Fruit fly (Drosophila melanogaster): ENCODE results near the gene CG3764.

CG3764 gene

DNA sequence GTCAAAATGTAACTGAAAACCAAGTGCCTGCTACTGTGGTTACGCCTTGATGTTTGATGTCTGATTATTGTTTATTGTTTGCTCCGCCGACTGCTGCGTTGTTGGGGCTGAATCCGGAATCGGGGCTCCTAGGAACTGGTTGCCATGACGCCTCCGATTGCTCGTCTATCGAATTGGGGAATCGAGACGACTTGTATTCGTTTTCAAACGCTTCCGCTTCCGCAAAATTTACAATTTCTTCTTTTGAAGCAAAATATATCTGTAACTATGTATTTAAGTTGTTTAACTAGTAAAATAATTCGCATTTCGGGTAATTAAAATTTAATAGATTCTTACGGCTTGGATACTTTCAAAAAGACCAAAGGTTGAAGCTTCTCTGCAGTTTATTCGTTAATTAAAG, 10.4 kb upstream of the CG3764 start, which contains the start of gene CG6652:
Gene CG6652 (minus strand): TSS at position 101 of the 400 bp plus-strand sequence.
- TF ChIP-seq CG11617 (GFP tag; optimal IDR thresholded peaks at IDR 0.05) (no peak), CG12768 (GFP tag; optimal IDR thresholded peaks at IDR 0.05) (no peak), Hr96 (GFP tag; optimal IDR thresholded peaks at IDR 0.05) (no peak), Crg-1 (GFP tag; optimal IDR thresholded peaks at IDR 0.05) (no peak), Mnt (GFP tag; optimal IDR thresholded peaks at IDR 0.05) (no peak), CG33017 (tag; optimal IDR thresholded peaks at IDR 0.05) (no peak), cic (GFP tag; optimal IDR thresholded peaks at IDR 0.05) (no peak), tj (GFP tag; optimal IDR thresholded peaks at IDR 0.05) (no peak), bab1 (GFP tag; optimal IDR thresholded peaks at IDR 0.05) (no peak), cnc (optimal IDR thresholded peaks at IDR 0.05) (no peak), CG1620 (GFP tag; optimal IDR thresholded peaks at IDR 0.05) (no peak), toe (GFP tag; optimal IDR thresholded peaks at IDR 0.05) (no peak), pad (GFP tag; optimal IDR thresholded peaks at IDR 0.05) (no peak), kay (GFP tag; ENCODE audit: borderline replicate concordance) (no peak), CG5204 (GFP tag; optimal IDR thresholded peaks at IDR 0.05) (no peak), CG7101 (tag; optimal IDR thresholded peaks at IDR 0.05) (no peak), CG14711 (tag; optimal IDR thresholded peaks at IDR 0.05) (no peak), CG7045 (GFP tag; optimal IDR thresholded peaks at IDR 0.05) (no peak)

DNA sequence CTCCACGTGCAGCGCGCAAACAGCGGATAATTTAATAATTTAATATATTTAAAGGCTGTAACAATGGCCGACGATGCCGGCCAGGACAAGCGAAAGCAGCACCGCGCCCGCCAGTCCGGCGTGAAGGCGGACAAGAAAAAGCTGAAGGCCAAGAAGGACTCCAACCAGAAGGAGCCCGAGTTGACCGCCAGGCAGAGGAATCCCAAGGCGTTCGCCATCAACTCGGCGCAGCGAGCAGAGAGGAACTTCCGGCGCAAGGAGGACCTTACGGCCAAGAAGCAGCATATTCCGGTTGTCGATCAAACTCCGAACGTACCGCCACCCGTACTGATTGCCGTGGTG, 4.2 kb upstream of the CG3764 start:
- TF ChIP-seq CG7101 (tag; optimal IDR thresholded peaks at IDR 0.05) (no peak), Crg-1 (GFP tag; optimal IDR thresholded peaks at IDR 0.05) (no peak), cnc (optimal IDR thresholded peaks at IDR 0.05) (no peak), CG11617 (GFP tag; optimal IDR thresholded peaks at IDR 0.05) (no peak), cic (GFP tag; optimal IDR thresholded peaks at IDR 0.05) (no peak), toe (GFP tag; optimal IDR thresholded peaks at IDR 0.05) (no peak), CG7045 (GFP tag; optimal IDR thresholded peaks at IDR 0.05) (no peak), kay (GFP tag; ENCODE audit: borderline replicate concordance) (no peak), ovo (GFP tag; optimal IDR thresholded peaks at IDR 0.05) (no peak), Clk (GFP tag; optimal IDR thresholded peaks at IDR 0.05) (no peak), pad (GFP tag; optimal IDR thresholded peaks at IDR 0.05) (no peak), CG14711 (tag; optimal IDR thresholded peaks at IDR 0.05) (no peak), tj (GFP tag; optimal IDR thresholded peaks at IDR 0.05) (no peak), Hr96 (GFP tag; optimal IDR thresholded peaks at IDR 0.05) (no peak), CG12768 (GFP tag; optimal IDR thresholded peaks at IDR 0.05) (no peak), CG33017 (tag; optimal IDR thresholded peaks at IDR 0.05) (no peak), Mnt (GFP tag; optimal IDR thresholded peaks at IDR 0.05) (no peak), CG5204 (GFP tag; optimal IDR thresholded peaks at IDR 0.05) (no peak), CG1620 (GFP tag; optimal IDR thresholded peaks at IDR 0.05) (no peak)

DNA sequence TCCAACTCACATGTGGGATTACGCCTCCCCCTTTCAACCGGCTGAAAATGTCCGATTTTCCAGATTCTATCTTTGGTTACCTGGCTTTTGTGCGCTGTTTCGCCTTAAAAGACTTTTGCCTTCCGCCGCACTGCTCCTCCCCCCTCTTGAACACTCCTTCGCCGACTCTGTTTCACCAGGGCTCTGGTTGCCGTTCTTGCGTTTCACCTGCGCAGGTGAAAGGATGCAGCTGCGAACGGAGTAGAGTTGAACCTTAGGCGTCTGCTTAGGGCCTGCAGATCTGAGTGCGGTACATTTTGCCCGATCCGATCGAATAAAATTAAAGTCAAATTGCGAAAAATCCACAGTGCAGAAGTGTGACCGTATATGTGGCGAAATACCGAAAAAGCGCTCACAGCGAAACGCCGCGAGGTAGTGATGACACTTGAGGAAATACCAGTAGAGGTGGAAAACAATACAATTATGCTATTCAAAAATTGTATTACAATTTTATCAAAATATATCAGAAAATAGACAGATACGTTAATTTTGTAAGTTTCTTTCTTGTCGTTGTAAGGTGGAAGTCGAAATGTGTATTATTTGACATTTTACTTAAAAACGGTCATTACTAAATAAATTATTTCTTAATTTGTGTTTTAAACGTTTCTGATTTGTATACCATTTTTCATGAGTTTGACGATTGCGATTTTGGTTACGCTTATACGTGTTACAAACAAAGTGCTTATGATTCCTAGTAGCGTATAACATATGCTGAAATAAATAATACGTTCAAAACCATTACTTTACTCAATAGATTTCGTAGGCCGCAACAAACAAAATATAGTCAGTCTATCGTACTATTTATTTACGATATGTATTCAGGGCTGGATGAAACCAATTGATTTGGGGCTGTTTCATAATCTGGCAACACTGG, 3.6 kb upstream of the CG3764 start, which contains the start of the genes CG6664 and CG7728:
Gene CG6664 (minus strand): TSS at position 518 of the 913 bp plus-strand sequence.
Gene CG7728 (plus strand): TSS at position 874 of the 913 bp plus-strand sequence.
- TF ChIP-seq Clk (GFP tag; optimal IDR thresholded peaks at IDR 0.05) (peak; percentile 21), pad (GFP tag; optimal IDR thresholded peaks at IDR 0.05) (peak; percentile 16), CG5204 (GFP tag; optimal IDR thresholded peaks at IDR 0.05) (no peak), kay (GFP tag; ENCODE audit: borderline replicate concordance) (no peak), toe (GFP tag; optimal IDR thresholded peaks at IDR 0.05) (peak; percentile 69), CG33017 (tag; optimal IDR thresholded peaks at IDR 0.05) (no peak), CG7045 (GFP tag; optimal IDR thresholded peaks at IDR 0.05) (peak; percentile 42), CG1620 (GFP tag; optimal IDR thresholded peaks at IDR 0.05) (peak; percentile 37), CG14711 (tag; optimal IDR thresholded peaks at IDR 0.05) (no peak), Crg-1 (GFP tag; optimal IDR thresholded peaks at IDR 0.05) (peak; percentile 15), CG11617 (GFP tag; optimal IDR thresholded peaks at IDR 0.05) (peak; percentile 66), tj (GFP tag; optimal IDR thresholded peaks at IDR 0.05) (peak; percentile 48), ovo (GFP tag; optimal IDR thresholded peaks at IDR 0.05) (peak; percentile 60), Mnt (GFP tag; optimal IDR thresholded peaks at IDR 0.05) (peak; percentile 98), bab1 (GFP tag; optimal IDR thresholded peaks at IDR 0.05) (peak; percentile 54), CG12768 (GFP tag; optimal IDR thresholded peaks at IDR 0.05) (peak; percentile 61), cnc (optimal IDR thresholded peaks at IDR 0.05) (no peak), cic (GFP tag; optimal IDR thresholded peaks at IDR 0.05) (no peak), Hr96 (GFP tag; optimal IDR thresholded peaks at IDR 0.05) (peak; percentile 68), CG7101 (tag; optimal IDR thresholded peaks at IDR 0.05) (peak; percentile 46)

DNA sequence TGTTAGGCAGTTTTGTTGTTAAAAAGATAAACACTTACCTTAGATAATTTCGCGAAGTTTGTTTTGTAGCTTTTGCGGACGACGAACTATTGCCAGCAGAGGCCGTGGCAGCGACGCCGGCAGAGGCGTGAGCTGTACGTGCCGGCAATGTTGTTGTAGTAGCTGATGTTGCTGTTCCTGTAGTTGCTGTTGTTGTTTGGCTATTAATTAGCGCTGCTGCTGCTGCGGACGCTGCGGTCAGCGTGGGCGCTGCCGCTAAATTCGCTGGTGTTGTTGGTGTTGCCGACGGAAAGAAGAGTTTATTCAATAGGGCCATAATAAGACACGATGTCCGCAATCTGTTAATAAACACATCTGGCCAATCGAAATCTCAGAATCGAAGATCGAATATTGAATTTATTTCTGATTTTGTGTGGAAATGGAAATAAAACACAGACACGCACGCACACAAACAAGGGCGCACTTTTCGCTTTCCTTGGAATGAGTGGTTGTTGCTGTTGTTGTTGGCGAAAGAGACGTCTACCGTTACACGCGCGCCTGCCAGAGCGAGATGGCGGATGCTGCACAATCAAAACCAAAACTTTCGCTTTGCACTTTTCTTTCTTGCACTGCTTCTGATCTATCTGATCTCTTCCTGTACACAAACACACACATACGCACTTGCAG, 881 bp downstream of the CG3764 start:
- TF ChIP-seq Crg-1 (GFP tag; optimal IDR thresholded peaks at IDR 0.05) (no peak), CG12768 (GFP tag; optimal IDR thresholded peaks at IDR 0.05) (no peak), cic (GFP tag; optimal IDR thresholded peaks at IDR 0.05) (no peak), CG5204 (GFP tag; optimal IDR thresholded peaks at IDR 0.05) (no peak), Mnt (GFP tag; optimal IDR thresholded peaks at IDR 0.05) (peak; percentile 6), ovo (GFP tag; optimal IDR thresholded peaks at IDR 0.05) (peak; percentile 60)

DNA sequence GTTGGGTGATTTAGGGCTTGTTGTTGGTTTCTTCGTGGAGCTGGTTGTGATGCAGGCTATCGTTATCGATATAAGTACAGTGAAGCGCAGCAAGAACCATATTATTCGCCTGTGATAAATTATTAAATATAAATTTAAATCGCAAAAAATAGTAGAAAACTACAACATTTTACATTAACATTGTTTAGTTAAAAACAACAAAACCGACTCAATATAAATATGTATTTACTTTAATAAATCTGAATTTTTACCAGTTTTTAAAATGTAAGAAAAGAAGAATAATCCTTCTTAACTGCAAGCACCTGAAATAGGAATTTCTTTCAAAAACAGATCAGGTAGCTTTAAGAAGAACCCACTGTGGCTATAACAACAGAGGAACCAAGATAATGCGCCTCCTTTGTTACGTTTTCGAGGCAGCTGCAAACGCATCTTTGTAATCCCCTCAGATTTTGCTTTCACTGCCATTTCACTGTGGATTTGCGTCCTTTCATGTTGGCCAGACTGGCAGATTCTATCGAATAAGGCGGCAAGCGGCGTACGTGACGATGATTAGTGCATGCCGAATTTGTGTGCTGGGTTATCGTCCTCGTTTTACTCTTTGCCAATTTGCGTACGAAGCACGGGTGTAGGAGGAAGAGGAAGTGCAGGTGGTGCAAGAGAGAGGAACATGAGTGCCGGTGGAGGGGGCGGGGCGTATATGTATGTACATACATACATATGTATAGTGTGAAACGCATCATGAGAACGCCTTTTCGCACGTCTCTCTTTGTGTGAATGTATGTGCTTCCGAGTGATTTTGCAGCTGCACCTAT, 1.7 kb downstream of the CG3764 start:
- TF ChIP-seq CG33017 (tag; optimal IDR thresholded peaks at IDR 0.05), result no peak
- TF ChIP-seq tj (GFP tag; optimal IDR thresholded peaks at IDR 0.05), result no peak
- no peak for TF ChIP-seq bab1 (GFP tag; optimal IDR thresholded peaks at IDR 0.05)
- TF ChIP-seq CG7101 (tag; optimal IDR thresholded peaks at IDR 0.05), result no peak
- no peak for TF ChIP-seq CG7045 (GFP tag; optimal IDR thresholded peaks at IDR 0.05)
- TF ChIP-seq kay (GFP tag; ENCODE audit: borderline replicate concordance), result peak; percentile 91
- peak; percentile 18 for TF ChIP-seq Hr96 (GFP tag; optimal IDR thresholded peaks at IDR 0.05)
- TF ChIP-seq CG1620 (GFP tag; optimal IDR thresholded peaks at IDR 0.05), result no peak
- peak; percentile 35 for TF ChIP-seq CG12768 (GFP tag; optimal IDR thresholded peaks at IDR 0.05)
- TF ChIP-seq ovo (GFP tag; optimal IDR thresholded peaks at IDR 0.05), result no peak
- no peak for TF ChIP-seq Mnt (GFP tag; optimal IDR thresholded peaks at IDR 0.05)
- no peak for TF ChIP-seq CG14711 (tag; optimal IDR thresholded peaks at IDR 0.05)
- no peak for TF ChIP-seq CG11617 (GFP tag; optimal IDR thresholded peaks at IDR 0.05)
- TF ChIP-seq pad (GFP tag; optimal IDR thresholded peaks at IDR 0.05), result no peak
- TF ChIP-seq Crg-1 (GFP tag; optimal IDR thresholded peaks at IDR 0.05), result no peak
- no peak for TF ChIP-seq toe (GFP tag; optimal IDR thresholded peaks at IDR 0.05)
- peak; percentile 48 for TF ChIP-seq cic (GFP tag; optimal IDR thresholded peaks at IDR 0.05)
- TF ChIP-seq Clk (GFP tag; optimal IDR thresholded peaks at IDR 0.05), result no peak
- no peak for TF ChIP-seq CG5204 (GFP tag; optimal IDR thresholded peaks at IDR 0.05)
- peak in 1 of 2 experiments; percentile 19 for TF ChIP-seq cnc (optimal IDR thresholded peaks at IDR 0.05)
